In genomic region chrX:13358573-13358972, ce11 we compare ENCODE assay signal across 5 worm cellular contexts.
A peak's percentile ranks its signal among the peaks of the same experiment; 100 is the strongest.
TF ChIP-seq lines count a peak whose summit lies in the region.

No protein-coding gene starts in this region.

TF ChIP-seq in whole organism, L1 larva, 84 proteins besides CTCF, POLR2A, EP300 and RAD21 (continued from another document and continues in another):
- TF ChIP-seq hlh-4 (tag; optimal IDR thresholded peaks at IDR 0.05; lab: Kevin White, UChicago) (no peak), blmp-1 (tag; optimal IDR thresholded peaks at IDR 0.05; lab: Kevin White, UChicago) (peak; percentile 99), ceh-82 (tag; optimal IDR thresholded peaks at IDR 0.05; lab: Kevin White, UChicago) (peak; percentile 1 to 53 (median 49)), irx-1 (tag; optimal IDR thresholded peaks at IDR 0.05; lab: Kevin White, UChicago) (peak; percentile 75), egl-13 (tag; optimal IDR thresholded peaks at IDR 0.05; lab: Kevin White, UChicago) (no peak), ztf-4 (tag; optimal IDR thresholded peaks at IDR 0.05; lab: Kevin White, UChicago) (peak; percentile 84), ets-5 (GFP tag; IDR thresholded peaks at IDR 0.05; lab: Robert Waterston, UW) (no peak), lin-15B (tag; optimal IDR thresholded peaks at IDR 0.05; lab: Kevin White, UChicago) (no peak), snpc-4 (tag; optimal IDR thresholded peaks at IDR 0.05; lab: Kevin White, UChicago) (peak; percentile 12), nhr-12 (tag; optimal IDR thresholded peaks at IDR 0.05; lab: Kevin White, UChicago) (no peak), mef-2 (tag; optimal IDR thresholded peaks at IDR 0.05; lab: Kevin White, UChicago) (peak; percentile 58), swsn-7 (tag; optimal IDR thresholded peaks at IDR 0.05; lab: Kevin White, UChicago) (peak; percentile 71), unc-62 (GFP tag; optimal IDR thresholded peaks at IDR 0.05; lab: Kevin White, UChicago) (no peak), ceh-90 (tag; optimal IDR thresholded peaks at IDR 0.05; lab: Kevin White, UChicago) (no peak), elt-2 (tag; optimal IDR thresholded peaks at IDR 0.05; lab: Kevin White, UChicago) (peak; percentile 82), lin-39 (tag; optimal IDR thresholded peaks at IDR 0.05; lab: Kevin White, UChicago) (no peak), snu-23 (GFP tag; optimal IDR thresholded peaks at IDR 0.05; lab: Kevin White, UChicago) (peak; percentile 93), pax-3 (tag; optimal IDR thresholded peaks at IDR 0.05; lab: Kevin White, UChicago) (no peak), ceh-8 (GFP tag; optimal IDR thresholded peaks at IDR 0.05; lab: Kevin White, UChicago) (no peak), elt-3 (tag; optimal IDR thresholded peaks at IDR 0.05; lab: Kevin White, UChicago) (peak in 5 of 6 experiments; percentile 53 to 91 (median 66)), aha-1 (tag; optimal IDR thresholded peaks at IDR 0.05; lab: Kevin White, UChicago) (peak; percentile 74), aly-2 (tag; optimal IDR thresholded peaks at IDR 0.05; lab: Kevin White, UChicago) (no peak), pqm-1 (tag; optimal IDR thresholded peaks at IDR 0.05; lab: Kevin White, UChicago) (no peak), mab-9 (GFP tag; IDR thresholded peaks at IDR 0.05; lab: Robert Waterston, UW) (no peak), efl-3 (GFP tag; optimal IDR thresholded peaks at IDR 0.05; lab: Kevin White, UChicago) (no peak), unc-98 (GFP tag; IDR thresholded peaks at IDR 0.05; lab: Robert Waterston, UW) (no peak), C04F5.9 (tag; optimal IDR thresholded peaks at IDR 0.05; lab: Kevin White, UChicago) (peak; percentile 53)

TF ChIP-seq in whole organism, L2 larva, 48 proteins besides CTCF, POLR2A, EP300 and RAD21 (continued from another document and continues in another):
- TF ChIP-seq lin-39 (tag; optimal IDR thresholded peaks at IDR 0.05; lab: Kevin White, UChicago), result no peak
- TF ChIP-seq nhr-12 (tag; optimal IDR thresholded peaks at IDR 0.05; lab: Kevin White, UChicago), result no peak
- peak; percentile 97 for TF ChIP-seq nhr-21 (tag; optimal IDR thresholded peaks at IDR 0.05; lab: Kevin White, UChicago)
- TF ChIP-seq crh-2 (tag; optimal IDR thresholded peaks at IDR 0.05; lab: Kevin White, UChicago), result peak; percentile 93
- no peak for TF ChIP-seq lin-11 (tag; optimal IDR thresholded peaks at IDR 0.05; lab: Kevin White, UChicago)
- TF ChIP-seq unc-62 (GFP tag; optimal IDR thresholded peaks at IDR 0.05; lab: Kevin White, UChicago), result no peak
- no peak for TF ChIP-seq nhr-10 (tag; optimal IDR thresholded peaks at IDR 0.05; lab: Kevin White, UChicago)
- TF ChIP-seq sma-9 (GFP tag; optimal IDR thresholded peaks at IDR 0.05; lab: Kevin White, UChicago), result peak; percentile 99
- peak; percentile 66 for TF ChIP-seq sma-9 (tag; optimal IDR thresholded peaks at IDR 0.05; lab: Kevin White, UChicago)
- TF ChIP-seq F13H6.1 (tag; optimal IDR thresholded peaks at IDR 0.05; lab: Kevin White, UChicago), result peak; percentile 95
- TF ChIP-seq nhr-129 (tag; optimal IDR thresholded peaks at IDR 0.05; lab: Kevin White, UChicago), result peak; percentile 98
- TF ChIP-seq ztf-11 (tag; optimal IDR thresholded peaks at IDR 0.05; lab: Kevin White, UChicago), result no peak
- no peak for TF ChIP-seq ztf-4 (tag; optimal IDR thresholded peaks at IDR 0.05; lab: Kevin White, UChicago)
- TF ChIP-seq skn-1 (tag; optimal IDR thresholded peaks at IDR 0.05; lab: Kevin White, UChicago), result peak; percentile 32
- peak; percentile 25 for TF ChIP-seq lin-13 (GFP tag; optimal IDR thresholded peaks at IDR 0.05; lab: Kevin White, UChicago)
- TF ChIP-seq nhr-6 (tag; optimal IDR thresholded peaks at IDR 0.05; lab: Kevin White, UChicago), result peak; percentile 68
- TF ChIP-seq Y55F3AM.14 (GFP tag; optimal IDR thresholded peaks at IDR 0.05; lab: Kevin White, UChicago), result peak; percentile 79
- TF ChIP-seq alr-1 (tag; optimal IDR thresholded peaks at IDR 0.05; lab: Kevin White, UChicago), result no peak
- peak; percentile 77 to 96 for TF ChIP-seq mdl-1 (tag; optimal IDR thresholded peaks at IDR 0.05; lab: Kevin White, UChicago)
- no peak for TF ChIP-seq nhr-77 (tag; optimal IDR thresholded peaks at IDR 0.05; lab: Kevin White, UChicago)
- no peak for TF ChIP-seq dmd-4 (tag; optimal IDR thresholded peaks at IDR 0.05; lab: Kevin White, UChicago)
- TF ChIP-seq ceh-16 (tag; optimal IDR thresholded peaks at IDR 0.05; lab: Kevin White, UChicago), result no peak
- TF ChIP-seq ama-1 (optimal IDR thresholded peaks at IDR 0.05; lab: Kevin White, UChicago), result no peak
- TF ChIP-seq nhr-237 (tag; optimal IDR thresholded peaks at IDR 0.05; lab: Kevin White, UChicago), result no peak
- peak; percentile 76 for TF ChIP-seq fos-1 (tag; optimal IDR thresholded peaks at IDR 0.05; lab: Kevin White, UChicago)
- TF ChIP-seq nhr-25 (tag; optimal IDR thresholded peaks at IDR 0.05; lab: Kevin White, UChicago), result peak; percentile 96
- TF ChIP-seq zag-1 (tag; optimal IDR thresholded peaks at IDR 0.05; lab: Kevin White, UChicago), result no peak
- TF ChIP-seq R02D3.7 (tag; optimal IDR thresholded peaks at IDR 0.05; lab: Kevin White, UChicago), result no peak

TF ChIP-seq in whole organism, L3 larva, 47 proteins besides CTCF, POLR2A, EP300 and RAD21 (continued from another document and continues in another):
- TF ChIP-seq elt-2 (tag; optimal IDR thresholded peaks at IDR 0.05; lab: Kevin White, UChicago) (peak; percentile 78), ztf-4 (tag; optimal IDR thresholded peaks at IDR 0.05; lab: Kevin White, UChicago) (peak; percentile 12), ZK546.5 (tag; optimal IDR thresholded peaks at IDR 0.05; lab: Kevin White, UChicago) (no peak), unc-62 (GFP tag; optimal IDR thresholded peaks at IDR 0.05; lab: Kevin White, UChicago) (no peak), ztf-11 (tag; optimal IDR thresholded peaks at IDR 0.05; lab: Kevin White, UChicago) (no peak), daf-12 (tag; optimal IDR thresholded peaks at IDR 0.05; lab: Kevin White, UChicago) (no peak), pha-4 (tag; optimal IDR thresholded peaks at IDR 0.05; lab: Kevin White, UChicago) (peak; percentile 95), nhr-77 (tag; optimal IDR thresholded peaks at IDR 0.05; lab: Kevin White, UChicago) (no peak), tbx-2 (tag; optimal IDR thresholded peaks at IDR 0.05; lab: Kevin White, UChicago) (peak; percentile 80), nfya-1 (tag; optimal IDR thresholded peaks at IDR 0.05; lab: Kevin White, UChicago; ENCODE audit: insufficient read depth) (peak; percentile 63), lin-15B (tag; optimal IDR thresholded peaks at IDR 0.05; lab: Kevin White, UChicago) (no peak), lsy-12 (tag; optimal IDR thresholded peaks at IDR 0.05; lab: Kevin White, UChicago) (peak; percentile 59), ceh-82 (tag; optimal IDR thresholded peaks at IDR 0.05; lab: Kevin White, UChicago) (no peak), eor-1 (tag; optimal IDR thresholded peaks at IDR 0.05; lab: Kevin White, UChicago) (no peak), fos-1 (tag; optimal IDR thresholded peaks at IDR 0.05; lab: Kevin White, UChicago) (no peak), zag-1 (tag; optimal IDR thresholded peaks at IDR 0.05; lab: Kevin White, UChicago) (no peak), hmg-11 (tag; optimal IDR thresholded peaks at IDR 0.05; lab: Kevin White, UChicago) (no peak), nhr-28 (tag; optimal IDR thresholded peaks at IDR 0.05; lab: Kevin White, UChicago) (no peak), fkh-10 (GFP tag; optimal IDR thresholded peaks at IDR 0.05; lab: Kevin White, UChicago) (peak; percentile 78), egl-27 (tag; optimal IDR thresholded peaks at IDR 0.05; lab: Kevin White, UChicago) (peak; percentile 69), nhr-237 (tag; optimal IDR thresholded peaks at IDR 0.05; lab: Kevin White, UChicago) (no peak), nhr-43 (tag; optimal IDR thresholded peaks at IDR 0.05; lab: Kevin White, UChicago; ENCODE audit: poor library complexity, severe bottlenecking) (peak; percentile 97), R02D3.7 (tag; optimal IDR thresholded peaks at IDR 0.05; lab: Kevin White, UChicago) (peak; percentile 18), nhr-11 (tag; optimal IDR thresholded peaks at IDR 0.05; lab: Kevin White, UChicago) (peak; percentile 90), aly-2 (tag; optimal IDR thresholded peaks at IDR 0.05; lab: Kevin White, UChicago) (no peak), egl-5 (tag; optimal IDR thresholded peaks at IDR 0.05; lab: Kevin White, UChicago) (peak; percentile 32), jun-1 (tag; optimal IDR thresholded peaks at IDR 0.05; lab: Kevin White, UChicago) (peak; percentile 93), mdl-1 (tag; optimal IDR thresholded peaks at IDR 0.05; lab: Kevin White, UChicago) (peak; percentile 88), nhr-76 (tag; optimal IDR thresholded peaks at IDR 0.05; lab: Kevin White, UChicago) (peak; percentile 54)

TF ChIP-seq in whole organism, L4 larva, 104 proteins besides CTCF, POLR2A, EP300 and RAD21 (continued from another document and continues in another):
- TF ChIP-seq fkh-10 (GFP tag; optimal IDR thresholded peaks at IDR 0.05; lab: Kevin White, UChicago) (peak; percentile 65), ZK546.5 (tag; optimal IDR thresholded peaks at IDR 0.05; lab: Kevin White, UChicago) (no peak), daf-8 (GFP tag; IDR thresholded peaks at IDR 0.05; lab: Robert Waterston, UW) (no peak), mep-1 (tag; optimal IDR thresholded peaks at IDR 0.05; lab: Kevin White, UChicago) (peak; percentile 75), nhr-10 (tag; optimal IDR thresholded peaks at IDR 0.05; lab: Kevin White, UChicago) (peak; percentile 94), dmd-6 (GFP tag; IDR thresholded peaks at IDR 0.05; lab: Robert Waterston, UW) (peak; percentile 99), hlh-11 (tag; optimal IDR thresholded peaks at IDR 0.05; lab: Kevin White, UChicago) (peak; percentile 95), egl-27 (tag; optimal IDR thresholded peaks at IDR 0.05; lab: Kevin White, UChicago) (peak; percentile 77), ceh-20 (GFP tag; IDR thresholded peaks at IDR 0.05; lab: Robert Waterston, UW) (0 out of 2 replicates have a peak, but pooled peaks have one; percentile 16), gei-8 (GFP tag; optimal IDR thresholded peaks at IDR 0.05; lab: Kevin White, UChicago) (peak; percentile 89), nhr-6 (tag; optimal IDR thresholded peaks at IDR 0.05; lab: Kevin White, UChicago) (peak; percentile 78), nhr-25 (tag; optimal IDR thresholded peaks at IDR 0.05; lab: Kevin White, UChicago; ENCODE audit: borderline replicate concordance, insufficient read depth) (peak; percentile 80), nhr-102 (tag; optimal IDR thresholded peaks at IDR 0.05; lab: Kevin White, UChicago) (peak; percentile 83), zip-2 (tag; optimal IDR thresholded peaks at IDR 0.05; lab: Kevin White, UChicago) (peak; percentile 19), hlh-30 (tag; optimal IDR thresholded peaks at IDR 0.05; lab: Kevin White, UChicago; ENCODE audit: insufficient read depth) (peak; percentile 98), snpc-4 (tag; optimal IDR thresholded peaks at IDR 0.05; lab: Kevin White, UChicago) (no peak), saeg-2 (GFP tag; IDR thresholded peaks at IDR 0.05; lab: Robert Waterston, UW) (0 out of 2 replicates have a peak, but pooled peaks have one; percentile 20), mes-2 (tag; optimal IDR thresholded peaks at IDR 0.05; lab: Kevin White, UChicago; ENCODE audit: poor library complexity, severe bottlenecking) (peak; percentile 23), hmg-1.1 (GFP tag; IDR thresholded peaks at IDR 0.05; lab: Robert Waterston, UW) (peak; percentile 49), lin-38 (GFP tag; IDR thresholded peaks at IDR 0.05; lab: Robert Waterston, UW) (no peak), dmd-9 (GFP tag; IDR thresholded peaks at IDR 0.05; lab: Robert Waterston, UW) (no peak), nhr-77 (tag; optimal IDR thresholded peaks at IDR 0.05; lab: Kevin White, UChicago) (peak; percentile 76), F10B5.3 (tag; optimal IDR thresholded peaks at IDR 0.05; lab: Kevin White, UChicago) (no peak), lsy-2 (tag; optimal IDR thresholded peaks at IDR 0.05; lab: Kevin White, UChicago) (peak; percentile 12 to 73), skn-1 (tag; optimal IDR thresholded peaks at IDR 0.05; lab: Kevin White, UChicago) (no peak), daf-16 (GFP tag; optimal IDR thresholded peaks at IDR 0.05; lab: Kevin White, UChicago) (peak in 1 of 2 experiments; percentile 40), daf-16 (tag; optimal IDR thresholded peaks at IDR 0.05; lab: Kevin White, UChicago) (peak; percentile 58), tra-1 (GFP tag; IDR thresholded peaks at IDR 0.05; lab: Robert Waterston, UW) (peak; percentile 94), pha-4 (GFP tag; IDR thresholded peaks at IDR 0.05; lab: Robert Waterston, UW) (no peak), pha-4 (tag; optimal IDR thresholded peaks at IDR 0.05; lab: Kevin White, UChicago) (no peak)

TF ChIP-seq in whole organism, young adult, 124 proteins besides CTCF, POLR2A, EP300 and RAD21 (continued from another document):
- TF ChIP-seq Y79H2A.3 (GFP tag; conservative IDR thresholded peaks at IDR 0.05; lab: Robert Waterston, UW), result no peak
- TF ChIP-seq somi-1 (GFP tag; optimal IDR thresholded peaks at IDR 0.05; lab: Kevin White, UChicago), result peak; percentile 86
- TF ChIP-seq B0261.1 (tag; optimal IDR thresholded peaks at IDR 0.05; lab: Kevin White, UChicago), result no peak
- peak; percentile 78 for TF ChIP-seq ztf-22 (GFP tag; optimal IDR thresholded peaks at IDR 0.05; lab: Kevin White, UChicago)
- no peak for TF ChIP-seq sea-2 (GFP tag; IDR thresholded peaks at IDR 0.05; lab: Robert Waterston, UW)
- TF ChIP-seq K12H6.12 (tag; optimal IDR thresholded peaks at IDR 0.05; lab: Kevin White, UChicago), result peak; percentile 29
- TF ChIP-seq let-526 (GFP tag; IDR thresholded peaks at IDR 0.05; lab: Robert Waterston, UW), result 0 out of 2 replicates have a peak, but pooled peaks have one; percentile 15
- TF ChIP-seq gei-17 (GFP tag; optimal IDR thresholded peaks at IDR 0.05; lab: Kevin White, UChicago), result peak; percentile 54
- TF ChIP-seq tbp1 (GFP tag; optimal IDR thresholded peaks at IDR 0.05; lab: Kevin White, UChicago), result peak; percentile 47
- TF ChIP-seq ztf-26 (tag; optimal IDR thresholded peaks at IDR 0.05; lab: Kevin White, UChicago), result peak; percentile 94
- peak; percentile 67; the same call in 1 of the 2 replicates for TF ChIP-seq K11D2.4 (GFP tag; IDR thresholded peaks at IDR 0.05; lab: Robert Waterston, UW)
- TF ChIP-seq ceh-100 (GFP tag; IDR thresholded peaks at IDR 0.05; lab: Robert Waterston, UW), result no peak
- TF ChIP-seq pbrm-1 (GFP tag; IDR thresholded peaks at IDR 0.05; lab: Robert Waterston, UW), result 0 out of 2 replicates have a peak, but pooled peaks have one; percentile 17
- TF ChIP-seq snpc-3.4 (tag; optimal IDR thresholded peaks at IDR 0.05; lab: Kevin White, UChicago), result no peak
- TF ChIP-seq zfh-2 (GFP tag; conservative IDR thresholded peaks at IDR 0.05; lab: Robert Waterston, UW), result peak; percentile 82; the same call in 1 of the 2 replicates
- TF ChIP-seq Y53G8AR.9 (GFP tag; conservative IDR thresholded peaks at IDR 0.05; lab: Robert Waterston, UW), result no peak
- TF ChIP-seq Y53F4B.3 (GFP tag; IDR thresholded peaks at IDR 0.05; lab: Robert Waterston, UW), result no peak
- TF ChIP-seq rpc-1 (optimal IDR thresholded peaks at IDR 0.05; lab: Kevin White, UChicago), result no peak
- no peak for TF ChIP-seq rpc-1 (tag; optimal IDR thresholded peaks at IDR 0.05; lab: Kevin White, UChicago)
- TF ChIP-seq repo-1 (tag; optimal IDR thresholded peaks at IDR 0.05; lab: Kevin White, UChicago), result peak; percentile 60
- no peak for TF ChIP-seq dpl-1 (GFP tag; optimal IDR thresholded peaks at IDR 0.05; lab: Kevin White, UChicago)
- TF ChIP-seq mcd-1 (GFP tag; IDR thresholded peaks at IDR 0.05; lab: Robert Waterston, UW), result peak; percentile 33; the same call in 1 of the 2 replicates
- TF ChIP-seq nhr-90 (tag; optimal IDR thresholded peaks at IDR 0.05; lab: Kevin White, UChicago), result peak; percentile 37
- TF ChIP-seq C17E4.6 (GFP tag; IDR thresholded peaks at IDR 0.05; lab: Robert Waterston, UW), result no peak
- no peak for TF ChIP-seq snpc-4 (GFP tag; optimal IDR thresholded peaks at IDR 0.05; lab: Kevin White, UChicago)
- TF ChIP-seq snpc-4 (tag; optimal IDR thresholded peaks at IDR 0.05; lab: Kevin White, UChicago), result peak in 3 of 4 experiments; percentile 7 to 55 (median 51)
- TF ChIP-seq hsf-1 (GFP tag; IDR thresholded peaks at IDR 0.05; lab: Robert Waterston, UW), result no peak
TF ChIP-seq in whole organism, young adult: peak in this region for 34.
